Fruit fly (Drosophila melanogaster) whole organism, embryonic: ENCODE results near the gene SmD2.

Source experiments
- B-H1 ChIP-seq: fragments of 200-800 bp; sonication (Bioruptor generic); IDR thresholded peaks from 3 replicates; pipeline ENCODE4 v1.3.6; 2022; ENCODE audit warnings: missing biosample characterization, missing genetic modification characterization
- Bteb2 ChIP-seq: fragments of 200-800 bp; sonication (Bioruptor generic); optimal IDR thresholded peaks from 2 replicates; lab custom pipeline; 2016; ENCODE audit warnings: missing biosample characterization, missing genetic modification characterization
- CG1024 ChIP-seq: fragments of 200-800 bp; sonication (Bioruptor generic); IDR thresholded peaks from 2 replicates; pipeline ENCODE4 v1.3.6; 2022; ENCODE audit warnings: missing biosample characterization, missing genetic modification characterization
- CG10267 ChIP-seq: fragments of 200-800 bp; sonication (Bioruptor generic); optimal IDR thresholded peaks from 2 replicates; lab custom pipeline; 2018; ENCODE audit warnings: missing biosample characterization, mild to moderate bottlenecking, missing genetic modification characterization, moderate library complexity
- CG10321 ChIP-seq: fragments of 200-800 bp; sonication (Bioruptor generic); IDR thresholded peaks from 2 replicates; pipeline ENCODE4 v1.3.6; 2022; ENCODE audit warnings: missing biosample characterization, missing genetic modification characterization
- CG11093 ChIP-seq: fragments of 200-800 bp; sonication (Bioruptor generic); IDR thresholded peaks from 3 replicates; pipeline ENCODE4 v1.3.6; 2022; ENCODE audit warnings: missing biosample characterization, missing genetic modification characterization
- CG11560 ChIP-seq: fragments of 200-800 bp; sonication (Bioruptor generic); IDR thresholded peaks from 3 replicates; pipeline ENCODE4 v1.3.6; 2022; ENCODE audit warnings: missing biosample characterization, missing genetic modification characterization
- CG12299 ChIP-seq: fragments of 200-800 bp; sonication (Bioruptor generic); optimal IDR thresholded peaks from 2 replicates; lab custom pipeline; 2018; ENCODE audit warnings: missing biosample characterization, mild to moderate bottlenecking, missing genetic modification characterization
- CG13624 ChIP-seq: fragments of 200-800 bp; sonication (Bioruptor generic); optimal IDR thresholded peaks from 2 replicates; lab custom pipeline; 2016; ENCODE audit warnings: missing biosample characterization, missing genetic modification characterization
- CG13775 ChIP-seq: fragments of 200-800 bp; sonication (Bioruptor generic); optimal IDR thresholded peaks from 3 replicates; lab custom pipeline; 2017; ENCODE audit warnings: missing biosample characterization, mild to moderate bottlenecking, missing genetic modification characterization
- CG15479 ChIP-seq: fragments of 200-800 bp; sonication (Bioruptor generic); optimal IDR thresholded peaks from 3 replicates; lab custom pipeline; 2019; ENCODE audit warnings: missing biosample characterization, mild to moderate bottlenecking, missing genetic modification characterization, moderate library complexity
- CG15514 ChIP-seq: fragments of 200-800 bp; sonication (Bioruptor generic); optimal IDR thresholded peaks from 3 replicates; lab custom pipeline; 2017; ENCODE audit warnings: missing biosample characterization, missing genetic modification characterization, mild to moderate bottlenecking, moderate library complexity, missing genetic modification reagents
- CG1602 ChIP-seq: fragments of 200-800 bp; sonication (Bioruptor generic); optimal IDR thresholded peaks from 3 replicates; lab custom pipeline; 2016; ENCODE audit warnings: missing biosample characterization, missing genetic modification characterization
- CG17612 ChIP-seq: fragments of 200-800 bp; sonication (Bioruptor generic); IDR thresholded peaks from 2 replicates; pipeline ENCODE4 v1.3.6; 2022; ENCODE audit warnings: missing biosample characterization, missing genetic modification characterization
- CG2199 ChIP-seq: fragments of 200-800 bp; sonication (Bioruptor generic); IDR thresholded peaks from 3 replicates; pipeline ENCODE4 v1.3.6; 2022; ENCODE audit warnings: missing biosample characterization, missing genetic modification characterization
- CG2202 ChIP-seq: fragments of 200-800 bp; sonication (Bioruptor generic); optimal IDR thresholded peaks from 2 replicates; lab custom pipeline; 2018; ENCODE audit warnings: missing biosample characterization, mild to moderate bottlenecking, missing genetic modification characterization
- CG31365 ChIP-seq: fragments of 200-800 bp; sonication (Bioruptor generic); optimal IDR thresholded peaks from 2 replicates; lab custom pipeline; 2018; ENCODE audit warnings: missing biosample characterization, mild to moderate bottlenecking, missing genetic modification characterization
- CG31441 ChIP-seq: fragments of 200-800 bp; sonication (Bioruptor generic); IDR thresholded peaks from 2 replicates; pipeline ENCODE4 v1.3.6; 2022; ENCODE audit warnings: missing biosample characterization, missing genetic modification characterization
- CG3281 ChIP-seq: fragments of 200-800 bp; sonication (Bioruptor generic); optimal IDR thresholded peaks from 3 replicates; lab custom pipeline; 2017; ENCODE audit warnings: missing biosample characterization, mild to moderate bottlenecking, missing genetic modification characterization
- CG3847 ChIP-seq: fragments of 200-800 bp; sonication (Bioruptor generic); IDR thresholded peaks from 2 replicates; pipeline ENCODE4 v1.3.6; 2022; ENCODE audit warnings: missing biosample characterization, missing genetic modification characterization
- CG4730 ChIP-seq: fragments of 200-800 bp; sonication (Bioruptor generic); IDR thresholded peaks from 2 replicates; pipeline ENCODE4 v1.3.6; 2022; ENCODE audit warnings: missing biosample characterization, missing genetic modification characterization
- CG6272 ChIP-seq: fragments of 200-800 bp; sonication (Bioruptor generic); IDR thresholded peaks from 2 replicates; pipeline ENCODE4 v1.3.6; 2022; ENCODE audit warnings: missing biosample characterization, missing genetic modification characterization
- CG6689 ChIP-seq: fragments of 200-800 bp; sonication (Bioruptor generic); IDR thresholded peaks from 2 replicates; pipeline ENCODE4 v1.3.6; 2022; ENCODE audit warnings: missing biosample characterization, missing genetic modification characterization
- CG8089 ChIP-seq: fragments of 200-800 bp; sonication (Bioruptor generic); optimal IDR thresholded peaks from 3 replicates; lab custom pipeline; 2016; ENCODE audit warnings: missing biosample characterization, missing genetic modification characterization
- CoRest ChIP-seq: fragments of 200-800 bp; sonication (Bioruptor generic); optimal IDR thresholded peaks from 3 replicates; lab custom pipeline; 2018; ENCODE audit warnings: missing biosample characterization, mild to moderate bottlenecking, missing genetic modification characterization, moderate library complexity
- CrebB ChIP-seq: fragments of 200-800 bp; sonication (Bioruptor generic); optimal IDR thresholded peaks from 3 replicates; lab custom pipeline; 2018; ENCODE audit warnings: missing biosample characterization, mild to moderate bottlenecking, missing genetic modification characterization
- Dbx ChIP-seq: fragments of 200-800 bp; sonication (Bioruptor generic); IDR thresholded peaks from 3 replicates; pipeline ENCODE4 v1.3.6; 2022; ENCODE audit warnings: missing biosample characterization, missing genetic modification characterization
- Dip2 ChIP-seq: fragments of 200-800 bp; sonication (Bioruptor generic); IDR thresholded peaks from 2 replicates; pipeline ENCODE4 v1.3.6; 2022; ENCODE audit warnings: missing biosample characterization, missing genetic modification characterization
- Hmr ChIP-seq: fragments of 200-800 bp; sonication (Bioruptor generic); optimal IDR thresholded peaks from 3 replicates; lab custom pipeline; 2017; ENCODE audit warnings: mild to moderate bottlenecking, missing biosample characterization, missing genetic modification reagents, missing genetic modification characterization
- Mrtf ChIP-seq: fragments of 200-800 bp; sonication (Bioruptor generic); IDR thresholded peaks from 3 replicates; pipeline ENCODE4 v1.3.6; 2022; ENCODE audit warnings: missing biosample characterization, missing genetic modification characterization
- NK7.1 ChIP-seq: fragments of 200-800 bp; sonication (Bioruptor generic); optimal IDR thresholded peaks from 3 replicates; lab custom pipeline; 2016; ENCODE audit warnings: missing biosample characterization, missing genetic modification characterization
- Sry-δ ChIP-seq: fragments of 200-800 bp; sonication (Bioruptor generic); optimal IDR thresholded peaks from 2 replicates; lab custom pipeline; 2016; ENCODE audit warnings: missing biosample characterization, missing genetic modification characterization
- bsh ChIP-seq, 2 experiments: fragments of 200-800 bp; sonication (Bioruptor generic); optimal IDR thresholded peaks; 2 replicates each; lab custom pipeline; 2017 to 2018; ENCODE audit warnings: mild to moderate bottlenecking in 2 of 2, missing biosample characterization in 2 of 2, missing genetic modification characterization in 2 of 2, moderate library complexity in 1 of 2
- caup ChIP-seq: fragments of 200-800 bp; sonication (Bioruptor generic); optimal IDR thresholded peaks from 3 replicates; lab custom pipeline; 2017; ENCODE audit warnings: missing biosample characterization, mild to moderate bottlenecking, missing genetic modification characterization, moderate library complexity; ENCODE audit not compliant: severe bottlenecking
- crp ChIP-seq, 2 experiments: fragments of 200-800 bp; sonication (Bioruptor generic); optimal IDR thresholded peaks; 2 replicates in 1 of 2; 3 replicates in 1 of 2; lab custom pipeline; 2017; ENCODE audit warnings: missing biosample characterization in 2 of 2, missing genetic modification characterization in 2 of 2, mild to moderate bottlenecking in 1 of 2, moderate library complexity in 1 of 2
- dmrt99B ChIP-seq: fragments of 200-800 bp; sonication (Bioruptor generic); optimal IDR thresholded peaks from 2 replicates; lab custom pipeline; 2018; ENCODE audit warnings: missing biosample characterization, mild to moderate bottlenecking, missing genetic modification characterization, moderate library complexity
- fd3F ChIP-seq: fragments of 200-800 bp; sonication (Bioruptor generic); optimal IDR thresholded peaks from 2 replicates; lab custom pipeline; 2018; ENCODE audit warnings: missing biosample characterization, mild to moderate bottlenecking, missing genetic modification characterization, moderate library complexity
- klu ChIP-seq: fragments of 200-800 bp; sonication (Bioruptor generic); IDR thresholded peaks from 2 replicates; pipeline ENCODE4 v1.3.6; 2022; ENCODE audit warnings: missing biosample characterization, missing genetic modification characterization
- mam ChIP-seq: fragments of 200-800 bp; sonication (Bioruptor generic); optimal IDR thresholded peaks from 3 replicates; lab custom pipeline; 2016; ENCODE audit warnings: missing biosample characterization, missing genetic modification characterization
- mirr ChIP-seq: fragments of 200-800 bp; sonication (Bioruptor generic); optimal IDR thresholded peaks from 3 replicates; lab custom pipeline; 2018; ENCODE audit warnings: missing biosample characterization, mild to moderate bottlenecking, missing genetic modification characterization
- nau ChIP-seq: fragments of 200-800 bp; sonication (Bioruptor generic); optimal IDR thresholded peaks from 3 replicates; lab custom pipeline; 2017; ENCODE audit warnings: missing biosample characterization, mild to moderate bottlenecking, missing genetic modification characterization, missing genetic modification reagents
- org-1 ChIP-seq: fragments of 200-800 bp; sonication (Bioruptor generic); optimal IDR thresholded peaks from 2 replicates; lab custom pipeline; 2017; ENCODE audit warnings: missing biosample characterization, missing genetic modification characterization
- phol ChIP-seq: fragments of 200-800 bp; sonication (Bioruptor generic); optimal IDR thresholded peaks from 3 replicates; lab custom pipeline; 2018; ENCODE audit warnings: missing biosample characterization, mild to moderate bottlenecking, missing genetic modification characterization, moderate library complexity
- run ChIP-seq: fragments of 200-800 bp; sonication (Bioruptor generic); optimal IDR thresholded peaks from 3 replicates; lab custom pipeline; 2018; ENCODE audit warnings: missing biosample characterization, mild to moderate bottlenecking, missing genetic modification characterization
- sr ChIP-seq: fragments of 200-800 bp; sonication (Bioruptor generic); IDR thresholded peaks from 3 replicates; pipeline ENCODE4 v1.3.6; 2022; ENCODE audit warnings: missing biosample characterization, missing genetic modification characterization
- stc ChIP-seq: fragments of 200-800 bp; sonication (Bioruptor generic); IDR thresholded peaks from 2 replicates; pipeline ENCODE4 v1.3.6; 2022; ENCODE audit warnings: missing biosample characterization, missing genetic modification characterization
- unpg ChIP-seq: fragments of 200-800 bp; sonication (Bioruptor generic); optimal IDR thresholded peaks from 3 replicates; lab custom pipeline; 2018; ENCODE audit warnings: missing biosample characterization, mild to moderate bottlenecking, missing genetic modification characterization, moderate library complexity
- wdn ChIP-seq: fragments of 200-800 bp; sonication (Bioruptor generic); IDR thresholded peaks from 2 replicates; pipeline ENCODE4 v1.3.6; 2022; ENCODE audit warnings: missing biosample characterization, missing genetic modification characterization
- yki ChIP-seq: fragments of >200 bp; optimal IDR thresholded peaks from 3 replicates; lab custom pipeline; 2018

The SmD2 gene

dm6 chr3R:6373512-6374306 is 28.0 kb upstream of the SmD2 start (continued):
- TF ChIP-seq CG4730 (GFP tag; lab: Robert Waterston, UW) (no peak), CG15514 (GFP tag; lab: Kevin White, UChicago) (peak; percentile 84), CG13624 (GFP tag; lab: Kevin White, UChicago) (peak; percentile 42), CG17612 (no peak), Hmr (GFP tag; lab: Kevin White, UChicago) (peak; percentile 78), CG31365 (tag; lab: Kevin White, UChicago) (peak; percentile 4), CG12299 (tag; lab: Kevin White, UChicago) (peak; percentile 73), bsh (GFP tag; optimal IDR thresholded peaks at IDR 0.05; lab: Kevin White, UChicago) (peak in 1 of 2 experiments; percentile 40), Mrtf (no peak), Dip2 (GFP tag; lab: Robert Waterston, UW) (no peak), wdn (GFP tag; lab: Robert Waterston, UW) (peak; percentile 45; the same call in 1 of the 2 replicates), CG2199 (GFP tag; lab: Robert Waterston, UW) (no peak), caup (GFP tag; lab: Kevin White, UChicago) (peak; percentile 86), sr (no peak), mam (GFP tag; lab: Kevin White, UChicago) (peak; percentile 41), fd3F (GFP tag; lab: Kevin White, UChicago) (peak; percentile 89), CG13775 (GFP tag; lab: Kevin White, UChicago) (peak; percentile 35), yki (lab: Kevin White, UChicago) (no peak), run (tag; lab: Kevin White, UChicago) (no peak), CG6272 (GFP tag; lab: Robert Waterston, UW) (no peak), CoRest (tag; lab: Kevin White, UChicago) (peak; percentile 51), CrebB (tag; lab: Kevin White, UChicago) (peak; percentile 55), CG11093 (no peak), NK7.1 (GFP tag; lab: Kevin White, UChicago) (no peak), CG15479 (no peak), CG10267 (tag; lab: Kevin White, UChicago) (peak; percentile 51), CG8089 (GFP tag; lab: Kevin White, UChicago) (no peak), org-1 (GFP tag; lab: Kevin White, UChicago) (no peak), nau (GFP tag; lab: Kevin White, UChicago) (no peak), Sry-δ (GFP tag; lab: Kevin White, UChicago) (peak; percentile 71), CG31441 (peak; percentile 27; the same call in 1 of the 2 replicates), CG3281 (GFP tag; lab: Kevin White, UChicago) (peak; percentile 63), B-H1 (GFP tag; lab: Robert Waterston, UW) (no peak; the same call in 2 of the 3 replicates), CG6689 (GFP tag; lab: Robert Waterston, UW) (0 out of 2 replicates have a peak, but pooled peaks have one; percentile 22), Bteb2 (GFP tag; lab: Kevin White, UChicago) (peak; percentile 24), CG10321 (GFP tag; lab: Robert Waterston, UW) (no peak; the same call in 1 of the 2 replicates), mirr (peak; percentile 52), CG3847 (GFP tag; lab: Robert Waterston, UW) (peak; percentile 8; the same call in 1 of the 2 replicates), dmrt99B (tag; lab: Kevin White, UChicago) (no peak), stc (peak; percentile 9; the same call in 1 of the 2 replicates), CG2202 (tag; lab: Kevin White, UChicago) (peak; percentile 22), unpg (GFP tag; lab: Kevin White, UChicago) (peak; percentile 40), CG1024 (GFP tag; lab: Robert Waterston, UW) (peak; percentile 17; the same call in 1 of the 2 replicates), phol (peak; percentile 22), CG1602 (GFP tag; lab: Kevin White, UChicago) (peak; percentile 37), klu (no peak), CG11560 (tag; lab: Robert Waterston, UW) (no peak), Dbx (GFP tag; lab: Robert Waterston, UW) (peak; percentile 63; the same call in 2 of the 3 replicates), crp (GFP tag; optimal IDR thresholded peaks at IDR 0.05; lab: Kevin White, UChicago) (peak in 1 of 2 experiments; percentile 77)
